Worm (Caenorhabditis elegans) whole organism, L1 larva: Measurements from ENCODE around the gene C18A11.1.

Experiments
- ama-1 ChIP-seq: fragments of 150-350 bp; optimal IDR thresholded peaks from 2 replicates; lab custom pipeline; 2014
- grh-1 ChIP-seq: fragments of 200-800 bp; sonication (Bioruptor generic); IDR thresholded peaks from 2 replicates; pipeline ENCODE4 v1.3.6; 2022; ENCODE audit warnings: missing genetic modification reagents, missing genetic modification characterization, missing compliant biosample characterization
- lin-15B ChIP-seq: fragments of 150-350 bp; sonication (generic microtip); optimal IDR thresholded peaks from 3 replicates; lab custom pipeline; 2014; ENCODE audit warnings: missing biosample characterization, missing genetic modification characterization
- lir-3 ChIP-seq: sonication (generic microtip); optimal IDR thresholded peaks from 2 replicates; lab custom pipeline; 2016; ENCODE audit warnings: mild to moderate bottlenecking, missing genetic modification characterization, moderate library complexity, missing compliant biosample characterization; ENCODE audit not compliant: poor library complexity
- nhr-237 ChIP-seq: fragments of 150-350 bp; optimal IDR thresholded peaks from 2 replicates; lab custom pipeline; 2014; ENCODE audit warnings: missing biosample characterization, missing genetic modification characterization
- pqm-1 ChIP-seq: sonication (generic microtip); optimal IDR thresholded peaks from 3 replicates; lab custom pipeline; 2017; ENCODE audit warnings: missing biosample characterization, missing genetic modification characterization
- unc-62 ChIP-seq: fragments of 150-350 bp; optimal IDR thresholded peaks from 2 replicates; lab custom pipeline; 2014; ENCODE audit warnings: missing biosample characterization, missing genetic modification reagents, missing genetic modification characterization
- zag-1 ChIP-seq: fragments of 150-350 bp; optimal IDR thresholded peaks from 2 replicates; lab custom pipeline; 2014; ENCODE audit warnings: missing biosample characterization, missing genetic modification characterization
- ztf-4 ChIP-seq: fragments of 150-350 bp; optimal IDR thresholded peaks from 2 replicates; lab custom pipeline; 2014; ENCODE audit warnings: missing biosample characterization, missing genetic modification characterization

- TF ChIP-seq unc-62 (no peak), lir-3 (tag; lab: Kevin White, UChicago) (no peak), grh-1 (GFP tag; lab: Robert Waterston, UW) (no peak), ama-1 (no peak), ztf-4 (no peak), zag-1 (tag; lab: Kevin White, UChicago) (no peak), nhr-237 (tag; lab: Kevin White, UChicago) (no peak), lin-15B (tag; lab: Kevin White, UChicago) (no peak), pqm-1 (tag; lab: Kevin White, UChicago) (no peak)
Measured at ce11 chrX:8057791-8058270, 11.3 kb upstream of the C18A11.1 start, which contains the start of gene dim-1.
